Fruit fly (Drosophila melanogaster): ENCODE results near the gene CG13843.

DNA sequence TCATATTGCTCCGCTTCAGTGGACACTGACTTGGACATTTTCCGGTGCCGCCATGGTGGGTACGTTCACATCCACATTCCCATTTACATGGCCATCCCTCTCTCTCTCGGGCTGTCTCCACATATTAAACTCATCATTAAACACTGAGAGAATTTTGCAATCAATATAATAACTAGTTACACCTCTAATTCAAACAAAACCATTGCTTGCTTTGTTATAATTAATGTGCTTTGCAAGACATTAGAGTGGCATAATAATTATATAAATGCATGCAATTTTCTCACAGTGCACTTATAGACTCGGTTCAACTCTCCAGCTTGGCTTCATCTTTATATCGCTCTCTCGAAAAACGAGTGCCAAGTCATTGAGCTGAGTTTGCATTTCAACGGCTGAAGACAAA, 15.5 kb downstream of the CG13843 start:
- no peak for TF ChIP-seq kay (GFP tag; ENCODE audit: borderline replicate concordance)
- no peak for TF ChIP-seq CG5204 (GFP tag; optimal IDR thresholded peaks at IDR 0.05)
- TF ChIP-seq toe (GFP tag; optimal IDR thresholded peaks at IDR 0.05): no peak
- no peak for TF ChIP-seq ovo (GFP tag; optimal IDR thresholded peaks at IDR 0.05)
- no peak for TF ChIP-seq CG11617 (GFP tag; optimal IDR thresholded peaks at IDR 0.05)
- TF ChIP-seq CG33017 (tag; optimal IDR thresholded peaks at IDR 0.05): no peak
- TF ChIP-seq CG7101 (tag; optimal IDR thresholded peaks at IDR 0.05): peak; percentile 32
- TF ChIP-seq CG12768 (GFP tag; optimal IDR thresholded peaks at IDR 0.05): no peak
- no peak for TF ChIP-seq Clk (GFP tag; optimal IDR thresholded peaks at IDR 0.05)
- no peak for TF ChIP-seq cic (GFP tag; optimal IDR thresholded peaks at IDR 0.05)
- TF ChIP-seq Hr96 (GFP tag; optimal IDR thresholded peaks at IDR 0.05): no peak
- no peak for TF ChIP-seq Crg-1 (GFP tag; optimal IDR thresholded peaks at IDR 0.05)
